Fruit fly (Drosophila melanogaster): ENCODE results near the gene kis.
A peak's percentile ranks its signal among the peaks of the same experiment; 100 is the strongest.

Gene kis

dm6 chr2L:203529-204127, 47.0 kb downstream of the kis start, which contains the start of gene mRpL10:
Gene mRpL10, plus strand, starts transcription at chr2L:203779.
- TF ChIP-seq noc (tag; optimal IDR thresholded peaks at IDR 0.05) = no peak

dm6 chr2L:195668-196067, 55.0 kb downstream of the kis start:
- no peak for TF ChIP-seq noc (tag; optimal IDR thresholded peaks at IDR 0.05)

dm6 chr2L:182360-183144, 68.1 kb downstream of the kis start:
- no peak for TF ChIP-seq noc (tag; optimal IDR thresholded peaks at IDR 0.05)

dm6 chr2L:181020-181419, 69.6 kb downstream of the kis start:
- TF ChIP-seq noc (tag; optimal IDR thresholded peaks at IDR 0.05) = no peak

dm6 chr2L:179119-179518, 71.5 kb downstream of the kis start:
- no peak for TF ChIP-seq noc (tag; optimal IDR thresholded peaks at IDR 0.05)

- TF ChIP-seq noc (tag; optimal IDR thresholded peaks at IDR 0.05) = no peak
Observed at dm6 chr2L:175727-176126, 74.9 kb downstream of the kis start.

- no peak for TF ChIP-seq noc (tag; optimal IDR thresholded peaks at IDR 0.05)
Observed at dm6 chr2L:171499-172250, 78.9 kb downstream of the kis start.

- peak; percentile 27 for TF ChIP-seq noc (tag; optimal IDR thresholded peaks at IDR 0.05)
Observed at dm6 chr2L:170383-170782, 80.2 kb downstream of the kis start.

dm6 chr2L:168270-168901, 82.2 kb downstream of the kis start:
- TF ChIP-seq noc (tag; optimal IDR thresholded peaks at IDR 0.05) = no peak

- peak; percentile 93 for TF ChIP-seq noc (tag; optimal IDR thresholded peaks at IDR 0.05)
Observed at dm6 chr2L:166115-167069, 84.2 kb downstream of the kis start.

- TF ChIP-seq noc (tag; optimal IDR thresholded peaks at IDR 0.05) = no peak
Observed at dm6 chr2L:165253-165890, 85.3 kb downstream of the kis start.

dm6 chr2L:163229-163628, 87.4 kb downstream of the kis start:
- peak; percentile 12 for TF ChIP-seq noc (tag; optimal IDR thresholded peaks at IDR 0.05)

dm6 chr2L:162208-162607, 88.4 kb downstream of the kis start:
- TF ChIP-seq noc (tag; optimal IDR thresholded peaks at IDR 0.05) = no peak

dm6 chr2L:161453-162175, 89.0 kb downstream of the kis start:
- peak; percentile 39 for TF ChIP-seq noc (tag; optimal IDR thresholded peaks at IDR 0.05)
